Worm (Caenorhabditis elegans) whole organism, L2 larva: ENCODE results near the gene ZK355.2.

Experiments used
- C34F6.9 ChIP-seq: fragments of 150-350 bp; optimal IDR thresholded peaks from 2 replicates; lab custom pipeline; 2014; ENCODE audit warnings: missing biosample characterization, missing genetic modification characterization
- F13H6.1 ChIP-seq: sonication (generic microtip); optimal IDR thresholded peaks from 2 replicates; lab custom pipeline; 2016; ENCODE audit warnings: missing genetic modification characterization, missing compliant biosample characterization
- R02D3.7 ChIP-seq: fragments of 150-350 bp; optimal IDR thresholded peaks from 2 replicates; lab custom pipeline; 2014; ENCODE audit warnings: missing biosample characterization, missing genetic modification characterization
- Y55F3AM.14 ChIP-seq: fragments of 200-800 bp; sonication (Bioruptor generic); optimal IDR thresholded peaks from 2 replicates; lab custom pipeline; 2018; ENCODE audit warnings: mild to moderate bottlenecking, missing genetic modification characterization, missing compliant biosample characterization
- ZK546.5 ChIP-seq: sonication (generic microtip); optimal IDR thresholded peaks from 2 replicates; lab custom pipeline; 2017; ENCODE audit warnings: missing biosample characterization, missing genetic modification characterization
- alr-1 ChIP-seq: fragments of 150-350 bp; optimal IDR thresholded peaks from 2 replicates; lab custom pipeline; 2014; ENCODE audit warnings: missing biosample characterization, missing genetic modification characterization
- aly-2 ChIP-seq: fragments of 150-350 bp; optimal IDR thresholded peaks from 2 replicates; lab custom pipeline; 2014; ENCODE audit warnings: missing biosample characterization, missing genetic modification characterization
- ama-1 ChIP-seq: fragments of 150-350 bp; optimal IDR thresholded peaks from 2 replicates; lab custom pipeline; 2018; ENCODE audit warnings: inconsistent platforms
- blmp-1 ChIP-seq: sonication (generic microtip); optimal IDR thresholded peaks from 2 replicates; lab custom pipeline; 2017; ENCODE audit warnings: missing genetic modification characterization, mild to moderate bottlenecking, missing compliant biosample characterization, antibody characterized with exemption, moderate library complexity; ENCODE audit not compliant: insufficient read depth
- ceh-16 ChIP-seq: fragments of 150-350 bp; optimal IDR thresholded peaks from 2 replicates; lab custom pipeline; 2014; ENCODE audit warnings: missing biosample characterization, missing genetic modification characterization
- ceh-82 ChIP-seq: fragments of 150-350 bp; optimal IDR thresholded peaks from 2 replicates; lab custom pipeline; 2014; ENCODE audit warnings: missing biosample characterization, missing genetic modification characterization
- crh-2 ChIP-seq: sonication (generic microtip); optimal IDR thresholded peaks from 2 replicates; lab custom pipeline; 2017; ENCODE audit warnings: missing biosample characterization, missing genetic modification characterization
- dmd-4 ChIP-seq: sonication (generic microtip); optimal IDR thresholded peaks from 2 replicates; lab custom pipeline; 2017; ENCODE audit warnings: missing biosample characterization, missing genetic modification characterization
- egl-27 ChIP-seq: sonication (generic microtip); optimal IDR thresholded peaks from 3 replicates; lab custom pipeline; 2017; ENCODE audit warnings: missing biosample characterization, missing genetic modification reagents, missing genetic modification characterization
- elt-1 ChIP-seq: fragments of 150-350 bp; optimal IDR thresholded peaks from 2 replicates; lab custom pipeline; 2014; ENCODE audit warnings: missing biosample characterization, missing genetic modification characterization
- elt-3 ChIP-seq: sonication (generic microtip); optimal IDR thresholded peaks from 2 replicates; lab custom pipeline; 2017; ENCODE audit warnings: missing biosample characterization, missing genetic modification characterization
- fos-1 ChIP-seq: fragments of 150-350 bp; optimal IDR thresholded peaks from 2 replicates; lab custom pipeline; 2014; ENCODE audit warnings: missing biosample characterization, missing genetic modification characterization
- gmeb-1 ChIP-seq: fragments of 150-350 bp; optimal IDR thresholded peaks from 2 replicates; lab custom pipeline; 2014; ENCODE audit warnings: missing biosample characterization, missing genetic modification characterization
- lin-11 ChIP-seq: fragments of 150-350 bp; sonication (generic microtip); optimal IDR thresholded peaks from 2 replicates; lab custom pipeline; 2014; ENCODE audit warnings: missing biosample characterization, missing genetic modification characterization, inconsistent platforms, mixed read lengths
- lin-13 ChIP-seq: fragments of 150-350 bp; optimal IDR thresholded peaks from 2 replicates; lab custom pipeline; 2014; ENCODE audit warnings: missing biosample characterization, missing genetic modification reagents, missing genetic modification characterization
- lin-39 ChIP-seq: fragments of 150-350 bp; optimal IDR thresholded peaks from 2 replicates; lab custom pipeline; 2014; ENCODE audit warnings: missing biosample characterization, missing genetic modification reagents, missing genetic modification characterization
- lsy-2 ChIP-seq, 2 experiments: fragments of 150-350 bp in 1 of 2; sonication (generic microtip) in 1 of 2; optimal IDR thresholded peaks; 2 replicates each; lab custom pipeline; 2014 to 2017; ENCODE audit warnings: missing biosample characterization in 2 of 2, missing genetic modification characterization in 2 of 2
- mab-5 ChIP-seq: fragments of 150-350 bp; optimal IDR thresholded peaks from 2 replicates; lab custom pipeline; 2014; ENCODE audit warnings: missing biosample characterization, missing genetic modification characterization
- mbf-1 ChIP-seq: sonication (generic microtip); optimal IDR thresholded peaks from 2 replicates; lab custom pipeline; 2017; ENCODE audit warnings: missing biosample characterization, missing genetic modification characterization
- mdl-1 ChIP-seq, 2 experiments: fragments of 150-350 bp in 1 of 2; sonication (generic microtip) in 1 of 2; optimal IDR thresholded peaks; 2 replicates each; lab custom pipeline; 2017; ENCODE audit warnings: missing biosample characterization in 2 of 2, missing genetic modification characterization in 2 of 2
- nhr-10 ChIP-seq: sonication (generic microtip); optimal IDR thresholded peaks from 2 replicates; lab custom pipeline; 2017; ENCODE audit warnings: missing biosample characterization, missing genetic modification characterization
- nhr-11 ChIP-seq: fragments of 150-350 bp; optimal IDR thresholded peaks from 2 replicates; lab custom pipeline; 2014; ENCODE audit warnings: missing biosample characterization, missing genetic modification characterization
- nhr-12 ChIP-seq: fragments of 150-350 bp; optimal IDR thresholded peaks from 2 replicates; lab custom pipeline; 2014; ENCODE audit warnings: missing biosample characterization, missing genetic modification characterization
- nhr-129 ChIP-seq: fragments of 150-350 bp; optimal IDR thresholded peaks from 2 replicates; lab custom pipeline; 2014; ENCODE audit warnings: missing biosample characterization, missing genetic modification characterization
- nhr-21 ChIP-seq: fragments of 150-350 bp; optimal IDR thresholded peaks from 2 replicates; lab custom pipeline; 2014; ENCODE audit warnings: missing biosample characterization, missing genetic modification characterization
- nhr-23 ChIP-seq: fragments of 150-350 bp; optimal IDR thresholded peaks from 2 replicates; lab custom pipeline; 2014; ENCODE audit warnings: missing biosample characterization, missing genetic modification reagents, missing genetic modification characterization
- nhr-237 ChIP-seq: fragments of 150-350 bp; optimal IDR thresholded peaks from 2 replicates; lab custom pipeline; 2014; ENCODE audit warnings: missing biosample characterization, missing genetic modification characterization
- nhr-25 ChIP-seq: fragments of 150-350 bp; sonication (generic microtip); optimal IDR thresholded peaks from 3 replicates; lab custom pipeline; 2014; ENCODE audit warnings: missing biosample characterization, missing genetic modification characterization
- nhr-6 ChIP-seq: fragments of 150-350 bp; optimal IDR thresholded peaks from 2 replicates; lab custom pipeline; 2014; ENCODE audit warnings: missing biosample characterization, missing genetic modification characterization
- nhr-77 ChIP-seq: fragments of 150-350 bp; optimal IDR thresholded peaks from 2 replicates; lab custom pipeline; 2014; ENCODE audit warnings: missing biosample characterization, missing genetic modification characterization
- peb-1 ChIP-seq: fragments of 150-350 bp; optimal IDR thresholded peaks from 2 replicates; lab custom pipeline; 2014; ENCODE audit warnings: missing biosample characterization, missing genetic modification characterization
- sem-4 ChIP-seq: fragments of 150-350 bp; optimal IDR thresholded peaks from 2 replicates; lab custom pipeline; 2014; ENCODE audit warnings: missing biosample characterization, missing genetic modification reagents, missing genetic modification characterization
- skn-1 ChIP-seq: sonication (generic microtip); optimal IDR thresholded peaks from 2 replicates; lab custom pipeline; 2017; ENCODE audit warnings: missing biosample characterization, missing genetic modification characterization
- sma-9 ChIP-seq, 2 experiments: fragments of 150-350 bp in 1 of 2; sonication (generic microtip) in 1 of 2; optimal IDR thresholded peaks; 2 replicates each; lab custom pipeline; 2014 to 2016; ENCODE audit warnings: missing genetic modification characterization in 2 of 2, mild to moderate bottlenecking in 1 of 2, missing biosample characterization in 1 of 2, missing compliant biosample characterization in 1 of 2, missing genetic modification reagents in 1 of 2, moderate library complexity in 1 of 2
- snpc-4 ChIP-seq: fragments of 150-350 bp; optimal IDR thresholded peaks from 2 replicates; lab custom pipeline; 2014; ENCODE audit warnings: missing biosample characterization, missing genetic modification characterization
- unc-39 ChIP-seq: fragments of 150-350 bp; optimal IDR thresholded peaks from 2 replicates; lab custom pipeline; 2014; ENCODE audit warnings: missing biosample characterization, missing genetic modification characterization
- unc-62 ChIP-seq: fragments of 150-350 bp; optimal IDR thresholded peaks from 2 replicates; lab custom pipeline; 2014; ENCODE audit warnings: missing biosample characterization, missing genetic modification reagents, missing genetic modification characterization
- zag-1 ChIP-seq: fragments of 150-350 bp; optimal IDR thresholded peaks from 2 replicates; lab custom pipeline; 2014; ENCODE audit warnings: missing biosample characterization, missing genetic modification characterization
- ztf-1 ChIP-seq: fragments of 200-800 bp; sonication (Bioruptor generic); conservative IDR thresholded peaks from 2 replicates; pipeline ENCODE4 v1.3.6; 2022; ENCODE audit warnings: missing genetic modification characterization, missing compliant biosample characterization
- ztf-11 ChIP-seq: sonication (generic microtip); optimal IDR thresholded peaks from 2 replicates; lab custom pipeline; 2017; ENCODE audit warnings: missing biosample characterization, missing genetic modification characterization
- ztf-4 ChIP-seq: fragments of 150-350 bp; optimal IDR thresholded peaks from 2 replicates; lab custom pipeline; 2014; ENCODE audit warnings: missing biosample characterization, missing genetic modification characterization

ZK355.2 gene

ce11 chrII:2885518-2886449, 37.9 kb upstream of the ZK355.2 start:
- TF ChIP-seq ZK546.5 (tag; lab: Kevin White, UChicago): no peak
- no peak for TF ChIP-seq lin-39 (tag; lab: Kevin White, UChicago)
- no peak for TF ChIP-seq Y55F3AM.14 (GFP tag; lab: Kevin White, UChicago)
- no peak for TF ChIP-seq ceh-16
- TF ChIP-seq nhr-77 (tag; lab: Kevin White, UChicago): no peak
- no peak for TF ChIP-seq nhr-21 (tag; lab: Kevin White, UChicago)
- TF ChIP-seq ceh-82 (tag; lab: Kevin White, UChicago): no peak
- TF ChIP-seq mbf-1 (tag; lab: Kevin White, UChicago): no peak
- no peak for TF ChIP-seq ztf-1 (GFP tag; lab: Robert Waterston, UW)
- TF ChIP-seq sma-9 (GFP tag; optimal IDR thresholded peaks at IDR 0.05; lab: Kevin White, UChicago): no peak
- TF ChIP-seq sma-9 (tag; optimal IDR thresholded peaks at IDR 0.05; lab: Kevin White, UChicago): no peak
- no peak for TF ChIP-seq zag-1 (tag; lab: Kevin White, UChicago)
- TF ChIP-seq egl-27 (tag; lab: Kevin White, UChicago): no peak
- TF ChIP-seq nhr-6 (tag; lab: Kevin White, UChicago): no peak
- no peak for TF ChIP-seq lin-13 (GFP tag; lab: Kevin White, UChicago)
- no peak for TF ChIP-seq dmd-4
- TF ChIP-seq mdl-1 (tag; optimal IDR thresholded peaks at IDR 0.05; lab: Kevin White, UChicago): no peak

ce11 chrII:2888957-2889630, 34.6 kb upstream of the ZK355.2 start, which contains the start of gene pinn-1:
pinn-1 (minus strand) TSS chrII:2889007.
- TF ChIP-seq lsy-2 (tag; optimal IDR thresholded peaks at IDR 0.05; lab: Kevin White, UChicago) (peak; percentile 88 to 91), lin-39 (tag; lab: Kevin White, UChicago) (no peak), sem-4 (tag; lab: Kevin White, UChicago) (peak; percentile 83), crh-2 (tag; lab: Kevin White, UChicago) (peak; percentile 87), ztf-11 (tag; lab: Kevin White, UChicago) (no peak), nhr-6 (tag; lab: Kevin White, UChicago) (peak; percentile 14), ama-1 (no peak), nhr-11 (tag; lab: Kevin White, UChicago) (no peak), nhr-237 (tag; lab: Kevin White, UChicago) (no peak), mdl-1 (tag; optimal IDR thresholded peaks at IDR 0.05; lab: Kevin White, UChicago) (peak in 1 of 2 experiments; percentile 10), peb-1 (tag; lab: Kevin White, UChicago) (no peak), nhr-12 (tag; lab: Kevin White, UChicago) (peak; percentile 56), ZK546.5 (tag; lab: Kevin White, UChicago) (no peak), snpc-4 (tag; lab: Kevin White, UChicago) (peak; percentile 60), zag-1 (tag; lab: Kevin White, UChicago) (peak; percentile 66), unc-39 (tag; lab: Kevin White, UChicago) (no peak), elt-3 (tag; lab: Kevin White, UChicago) (no peak), nhr-25 (peak; percentile 88), nhr-10 (peak; percentile 62), nhr-129 (tag; lab: Kevin White, UChicago) (peak; percentile 63), fos-1 (tag; lab: Kevin White, UChicago) (peak; percentile 85), ztf-1 (GFP tag; lab: Robert Waterston, UW) (0 out of 2 replicates have a peak, but pooled peaks have one; percentile 56), C34F6.9 (peak; percentile 87), R02D3.7 (tag; lab: Kevin White, UChicago) (peak; percentile 10), nhr-21 (tag; lab: Kevin White, UChicago) (peak; percentile 87), gmeb-1 (tag; lab: Kevin White, UChicago) (peak; percentile 87), dmd-4 (no peak), lin-11 (tag; lab: Kevin White, UChicago) (peak; percentile 78), ztf-4 (tag; lab: Kevin White, UChicago) (peak; percentile 53), lin-13 (GFP tag; lab: Kevin White, UChicago) (peak; percentile 95), nhr-77 (tag; lab: Kevin White, UChicago) (peak; percentile 73), mbf-1 (tag; lab: Kevin White, UChicago) (no peak), F13H6.1 (peak; percentile 90), mab-5 (tag; lab: Kevin White, UChicago) (peak; percentile 61), nhr-23 (tag; lab: Kevin White, UChicago) (no peak), ceh-16 (peak; percentile 73), egl-27 (tag; lab: Kevin White, UChicago) (peak; percentile 61), aly-2 (tag; lab: Kevin White, UChicago) (no peak), sma-9 (GFP tag; optimal IDR thresholded peaks at IDR 0.05; lab: Kevin White, UChicago) (peak; percentile 94), sma-9 (tag; optimal IDR thresholded peaks at IDR 0.05; lab: Kevin White, UChicago) (no peak), unc-62 (GFP tag; lab: Kevin White, UChicago) (no peak), blmp-1 (tag; lab: Kevin White, UChicago) (no peak), ceh-82 (tag; lab: Kevin White, UChicago) (peak; percentile 48), skn-1 (tag; lab: Kevin White, UChicago) (no peak), Y55F3AM.14 (GFP tag; lab: Kevin White, UChicago) (peak; percentile 50), elt-1 (tag; lab: Kevin White, UChicago) (no peak), alr-1 (tag; lab: Kevin White, UChicago) (no peak)
